Worm (Caenorhabditis elegans) whole organism, L3 larva: ENCODE results near the gene pat-12.

Experiments
- R02D3.7 ChIP-seq: fragments of 150-350 bp; optimal IDR thresholded peaks from 2 replicates; lab custom pipeline; 2014; ENCODE audit warnings: missing biosample characterization, missing genetic modification characterization
- aly-2 ChIP-seq: fragments of 150-350 bp; optimal IDR thresholded peaks from 2 replicates; lab custom pipeline; 2014; ENCODE audit warnings: missing biosample characterization, missing genetic modification characterization
- ceh-16 ChIP-seq: sonication (generic microtip); optimal IDR thresholded peaks from 2 replicates; lab custom pipeline; 2017; ENCODE audit warnings: missing biosample characterization, missing genetic modification characterization
- ceh-82 ChIP-seq: fragments of 150-350 bp; optimal IDR thresholded peaks from 2 replicates; lab custom pipeline; 2014; ENCODE audit warnings: missing biosample characterization, missing genetic modification characterization
- daf-12 ChIP-seq: fragments of 150-350 bp; optimal IDR thresholded peaks from 2 replicates; lab custom pipeline; 2014; ENCODE audit warnings: missing biosample characterization, missing genetic modification reagents, missing genetic modification characterization
- egl-27 ChIP-seq: sonication (generic microtip); optimal IDR thresholded peaks from 4 replicates; lab custom pipeline; 2017; ENCODE audit warnings: missing biosample characterization, missing genetic modification reagents, missing genetic modification characterization
- elt-1 ChIP-seq: fragments of 150-350 bp; optimal IDR thresholded peaks from 2 replicates; lab custom pipeline; 2014; ENCODE audit warnings: missing biosample characterization, missing genetic modification characterization
- elt-3 ChIP-seq, 3 experiments: fragments of 150-350 bp in 1 of 3; sonication (generic microtip) in 2 of 3; optimal IDR thresholded peaks; 2 replicates in 2 of 3; 4 replicates in 1 of 3; lab custom pipeline; 2014 to 2017; ENCODE audit warnings: missing biosample characterization in 3 of 3, missing genetic modification characterization in 3 of 3
- eor-1 ChIP-seq, 2 experiments: fragments of 150-350 bp; optimal IDR thresholded peaks; 2 replicates each; lab custom pipeline; 2014 to 2018; ENCODE audit warnings: missing biosample characterization in 2 of 2, missing genetic modification characterization in 2 of 2
- fkh-10 ChIP-seq: sonication (generic microtip); optimal IDR thresholded peaks from 2 replicates; lab custom pipeline; 2017; ENCODE audit warnings: missing biosample characterization, missing genetic modification reagents, missing genetic modification characterization
- fkh-2 ChIP-seq: fragments of 150-350 bp; optimal IDR thresholded peaks from 2 replicates; lab custom pipeline; 2014; ENCODE audit warnings: missing biosample characterization, missing genetic modification reagents, missing genetic modification characterization
- hmg-11 ChIP-seq: sonication (generic microtip); optimal IDR thresholded peaks from 2 replicates; lab custom pipeline; 2016; ENCODE audit warnings: missing genetic modification characterization, missing compliant biosample characterization
- lin-15B ChIP-seq: fragments of 150-350 bp; optimal IDR thresholded peaks from 2 replicates; lab custom pipeline; 2014; ENCODE audit warnings: missing biosample characterization, missing genetic modification characterization
- lin-39 ChIP-seq: fragments of 150-350 bp; optimal IDR thresholded peaks from 2 replicates; lab custom pipeline; 2018; ENCODE audit warnings: missing biosample characterization, missing genetic modification reagents, missing genetic modification characterization
- mdl-1 ChIP-seq: fragments of 150-350 bp; optimal IDR thresholded peaks from 2 replicates; lab custom pipeline; 2014; ENCODE audit warnings: missing biosample characterization, missing genetic modification characterization
- nfya-1 ChIP-seq: sonication (generic microtip); optimal IDR thresholded peaks from 2 replicates; lab custom pipeline; 2017; ENCODE audit warnings: missing genetic modification characterization, mild to moderate bottlenecking, missing compliant biosample characterization, antibody characterized with exemption, moderate library complexity; ENCODE audit not compliant: insufficient read depth
- nhr-11 ChIP-seq: fragments of 150-350 bp; optimal IDR thresholded peaks from 2 replicates; lab custom pipeline; 2014; ENCODE audit warnings: missing biosample characterization, missing genetic modification characterization
- nhr-12 ChIP-seq: fragments of 150-350 bp; optimal IDR thresholded peaks from 2 replicates; lab custom pipeline; 2014; ENCODE audit warnings: missing biosample characterization, missing genetic modification characterization
- nhr-23 ChIP-seq: fragments of 150-350 bp; optimal IDR thresholded peaks from 2 replicates; lab custom pipeline; 2014; ENCODE audit warnings: missing biosample characterization, missing genetic modification reagents, missing genetic modification characterization
- nhr-237 ChIP-seq: fragments of 150-350 bp; optimal IDR thresholded peaks from 2 replicates; lab custom pipeline; 2014; ENCODE audit warnings: missing biosample characterization, missing genetic modification characterization
- nhr-25 ChIP-seq: sonication (generic microtip); optimal IDR thresholded peaks from 2 replicates; lab custom pipeline; 2017; ENCODE audit warnings: missing biosample characterization, missing genetic modification characterization
- nhr-28 ChIP-seq: fragments of 150-350 bp; optimal IDR thresholded peaks from 2 replicates; lab custom pipeline; 2014; ENCODE audit warnings: missing biosample characterization, missing genetic modification characterization
- nhr-43 ChIP-seq: sonication (generic microtip); optimal IDR thresholded peaks from 2 replicates; lab custom pipeline; 2016; ENCODE audit warnings: mild to moderate bottlenecking, missing genetic modification characterization, missing compliant biosample characterization; ENCODE audit not compliant: poor library complexity, severe bottlenecking
- nhr-76 ChIP-seq: fragments of 150-350 bp; sonication (generic microtip); optimal IDR thresholded peaks from 5 replicates; lab custom pipeline; 2014; ENCODE audit warnings: missing biosample characterization, missing genetic modification characterization
- pha-4 ChIP-seq: fragments of 150-350 bp; optimal IDR thresholded peaks from 2 replicates; lab custom pipeline; 2014; ENCODE audit warnings: missing biosample characterization, missing genetic modification reagents, missing genetic modification characterization
- pqm-1 ChIP-seq: fragments of 150-350 bp; optimal IDR thresholded peaks from 2 replicates; lab custom pipeline; 2017; ENCODE audit warnings: missing biosample characterization, missing genetic modification characterization, inconsistent platforms
- skn-1 ChIP-seq: fragments of 150-350 bp; optimal IDR thresholded peaks from 2 replicates; lab custom pipeline; 2014; ENCODE audit warnings: missing biosample characterization, missing genetic modification characterization
- snpc-4 ChIP-seq: fragments of 150-350 bp; optimal IDR thresholded peaks from 2 replicates; lab custom pipeline; 2014; ENCODE audit warnings: missing biosample characterization, missing genetic modification characterization
- tbx-2 ChIP-seq: sonication (generic microtip); optimal IDR thresholded peaks from 2 replicates; lab custom pipeline; 2016; ENCODE audit warnings: mild to moderate bottlenecking, missing genetic modification characterization, missing compliant biosample characterization
- unc-39 ChIP-seq: sonication (generic microtip); optimal IDR thresholded peaks from 4 replicates; lab custom pipeline; 2017; ENCODE audit warnings: missing biosample characterization, missing genetic modification characterization
- unc-62 ChIP-seq: fragments of 150-350 bp; sonication (generic microtip); optimal IDR thresholded peaks from 4 replicates; lab custom pipeline; 2014; ENCODE audit warnings: missing biosample characterization, missing genetic modification reagents, missing genetic modification characterization
- zag-1 ChIP-seq: fragments of 150-350 bp; optimal IDR thresholded peaks from 2 replicates; lab custom pipeline; 2014; ENCODE audit warnings: missing biosample characterization, missing genetic modification characterization
- ztf-4 ChIP-seq: fragments of 150-350 bp; optimal IDR thresholded peaks from 2 replicates; lab custom pipeline; 2014; ENCODE audit warnings: missing biosample characterization, missing genetic modification characterization

pat-12 gene

ce11 chrIII:764884-765283, 12.7 kb upstream of the pat-12 start, which contains the start of gene ptl-1:
Gene ptl-1, plus strand, starts transcription at chrIII:765184.
- no peak for TF ChIP-seq nfya-1 (tag; lab: Kevin White, UChicago)
- no peak for TF ChIP-seq nhr-237 (tag; lab: Kevin White, UChicago)
- no peak for TF ChIP-seq lin-15B (tag; lab: Kevin White, UChicago)
- TF ChIP-seq ztf-4 (tag; lab: Kevin White, UChicago) = no peak
- no peak for TF ChIP-seq snpc-4 (tag; lab: Kevin White, UChicago)
- no peak for TF ChIP-seq hmg-11
- no peak for TF ChIP-seq eor-1 (tag; optimal IDR thresholded peaks at IDR 0.05; lab: Kevin White, UChicago)
- TF ChIP-seq nhr-28 (tag; lab: Kevin White, UChicago) = no peak

ce11 chrIII:764404-764803, 12.2 kb upstream of the pat-12 start:
- TF ChIP-seq nhr-76 = no peak
- no peak for TF ChIP-seq nhr-28 (tag; lab: Kevin White, UChicago)
- TF ChIP-seq mdl-1 = no peak
- no peak for TF ChIP-seq hmg-11
- TF ChIP-seq nhr-43 (tag; lab: Kevin White, UChicago) = no peak
- TF ChIP-seq fkh-2 (tag; lab: Kevin White, UChicago) = no peak
- TF ChIP-seq aly-2 (tag; lab: Kevin White, UChicago) = no peak
- no peak for TF ChIP-seq pha-4 (tag; lab: Kevin White, UChicago)
- TF ChIP-seq fkh-10 (GFP tag; lab: Kevin White, UChicago) = peak; percentile 57
- no peak for TF ChIP-seq elt-1 (tag; lab: Kevin White, UChicago)
- peak; percentile 47 for TF ChIP-seq nfya-1 (tag; lab: Kevin White, UChicago)
- TF ChIP-seq lin-39 = peak; percentile 49
- TF ChIP-seq zag-1 = no peak
- peak; percentile 18 for TF ChIP-seq lin-15B (tag; lab: Kevin White, UChicago)
- TF ChIP-seq egl-27 (tag; lab: Kevin White, UChicago) = no peak

DNA sequence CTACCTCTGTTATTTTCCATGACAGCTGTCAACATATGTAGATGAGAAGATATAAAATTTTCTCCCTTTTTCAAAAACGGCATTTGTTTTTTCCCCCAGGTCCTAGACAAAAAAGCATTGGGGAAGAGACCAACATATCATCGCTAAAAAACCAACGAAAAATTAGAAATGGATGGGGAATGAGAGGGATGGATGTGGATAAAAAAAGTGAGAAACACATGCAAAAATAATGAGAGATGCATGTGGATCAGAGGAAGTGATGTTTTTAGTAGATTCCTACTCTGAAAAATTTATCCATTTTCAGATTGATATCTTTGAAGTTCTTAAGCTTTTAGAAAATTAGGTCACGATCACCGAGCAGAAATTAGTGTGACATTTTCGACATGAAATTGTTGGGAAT, 10.3 kb upstream of the pat-12 start:
- no peak for TF ChIP-seq elt-3 (tag; optimal IDR thresholded peaks at IDR 0.05; lab: Kevin White, UChicago)
- TF ChIP-seq snpc-4 (tag; lab: Kevin White, UChicago) = no peak

DNA sequence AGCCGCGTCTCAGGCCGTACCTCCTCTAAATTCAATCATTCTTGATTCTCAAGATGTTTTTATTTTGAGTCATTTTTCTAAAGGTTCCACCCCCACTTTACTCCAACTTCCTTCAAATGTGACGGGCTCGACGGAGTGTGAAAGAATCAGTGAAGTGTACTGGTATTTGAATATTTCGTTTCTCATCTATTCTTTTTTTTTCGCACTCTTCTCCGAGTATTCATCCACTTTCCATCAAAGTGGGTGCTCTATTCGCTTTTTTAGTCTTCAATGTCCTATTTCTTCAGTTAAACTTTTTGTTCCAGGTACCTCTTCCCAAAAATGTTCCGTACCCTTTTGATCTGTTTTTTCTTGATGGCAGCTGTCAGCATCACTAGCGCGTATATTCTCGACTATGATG, 9.2 kb upstream of the pat-12 start, which contains the start of gene nlp-52:
nlp-52 (plus strand) TSS at position 301 of the 400 bp plus-strand sequence.
- TF ChIP-seq nhr-12 (tag; lab: Kevin White, UChicago) = no peak
- no peak for TF ChIP-seq ztf-4 (tag; lab: Kevin White, UChicago)
- TF ChIP-seq eor-1 (tag; optimal IDR thresholded peaks at IDR 0.05; lab: Kevin White, UChicago) = no peak
- TF ChIP-seq hmg-11 = no peak
- no peak for TF ChIP-seq tbx-2
- TF ChIP-seq nhr-11 = no peak
- TF ChIP-seq mdl-1 = no peak
- TF ChIP-seq unc-39 (tag; lab: Kevin White, UChicago) = no peak
- no peak for TF ChIP-seq pqm-1 (tag; lab: Kevin White, UChicago)
- TF ChIP-seq zag-1 = no peak
- TF ChIP-seq daf-12 = no peak

ce11 chrIII:759675-760074, 7.4 kb upstream of the pat-12 start:
- TF ChIP-seq ceh-16 (tag; lab: Kevin White, UChicago) (no peak), nhr-25 (tag; lab: Kevin White, UChicago) (peak; percentile 69), nfya-1 (tag; lab: Kevin White, UChicago) (no peak), nhr-23 (tag; lab: Kevin White, UChicago) (peak; percentile 1), nhr-43 (tag; lab: Kevin White, UChicago) (peak; percentile 80), unc-62 (GFP tag; lab: Kevin White, UChicago) (no peak), ceh-82 (tag; lab: Kevin White, UChicago) (no peak), R02D3.7 (tag; lab: Kevin White, UChicago) (no peak), skn-1 (tag; lab: Kevin White, UChicago) (no peak), nhr-11 (no peak)
- TF ChIP-seq, all 47 proteins: peak for 3
